Worm (Caenorhabditis elegans): ENCODE data around the gene nurf-1.
"Not testable (repeated sequence)": the region's sequence is repeated elsewhere in the genome, so short reads cannot be mapped to it uniquely, and the experiment has no call there.

- TF ChIP-seq elt-2 (tag; optimal IDR thresholded peaks at IDR 0.05); ahr-1 (tag; optimal IDR thresholded peaks at IDR 0.05); ceh-24 (tag; optimal IDR thresholded peaks at IDR 0.05); mec-3 (tag; optimal IDR thresholded peaks at IDR 0.05; ENCODE audit: borderline replicate concordance); C08G9.2 (tag; optimal IDR thresholded peaks at IDR 0.05): not testable (repeated sequence)
Observed at ce11 chrII:14344166-14344565, 46.3 kb upstream of the nurf-1 start, which contains the start of gene ddl-3.
